Worm (Caenorhabditis elegans) whole organism, L4 larva: ENCODE measurements around the gene F53A9.6.

Experiments
- T26A8.4 ChIP-seq: fragments of 200-800 bp; sonication (Bioruptor generic); IDR thresholded peaks from 2 replicates; pipeline ENCODE4 v1.3.6; 2022; ENCODE audit warnings: missing genetic modification characterization, missing compliant biosample characterization
- Y105C5A.15 ChIP-seq: fragments of 200-800 bp; sonication (Bioruptor generic); IDR thresholded peaks from 2 replicates; pipeline ENCODE4 v1.3.6; 2022; ENCODE audit warnings: missing genetic modification characterization, missing compliant biosample characterization
- Y5F2A.4 ChIP-seq: fragments of 200-800 bp; sonication (Bioruptor generic); optimal IDR thresholded peaks from 2 replicates; lab custom pipeline; 2018; ENCODE audit warnings: mild to moderate bottlenecking, missing genetic modification characterization, missing compliant biosample characterization
- Y75B8A.6 ChIP-seq: fragments of 200-800 bp; sonication (Bioruptor generic); IDR thresholded peaks from 2 replicates; pipeline ENCODE4 v1.3.6; 2022; ENCODE audit warnings: missing genetic modification reagents, missing genetic modification characterization, missing compliant biosample characterization
- ZK546.5 ChIP-seq, 2 experiments: sonication (generic microtip); optimal IDR thresholded peaks; 2 replicates each; lab custom pipeline; 2017; ENCODE audit warnings: missing biosample characterization in 2 of 2, missing genetic modification characterization in 2 of 2
- aha-1 ChIP-seq: fragments of 150-350 bp; peaks from one replicate; lab custom pipeline; 2014; ENCODE audit warnings: missing biosample characterization, missing genetic modification characterization
- aly-2 ChIP-seq: sonication (generic microtip); optimal IDR thresholded peaks from 2 replicates; lab custom pipeline; 2018; ENCODE audit warnings: missing biosample characterization, missing genetic modification characterization
- arid-1 ChIP-seq: fragments of 200-800 bp; sonication (Bioruptor generic); conservative IDR thresholded peaks from 2 replicates; pipeline ENCODE4 v1.3.6; 2022; ENCODE audit warnings: missing genetic modification reagents, missing genetic modification characterization, missing compliant biosample characterization
- ceh-82 ChIP-seq: sonication (generic microtip); optimal IDR thresholded peaks from 2 replicates; lab custom pipeline; 2017; ENCODE audit warnings: missing biosample characterization, missing genetic modification characterization
- ces-1 ChIP-seq: fragments of 150-350 bp; sonication (generic microtip); optimal IDR thresholded peaks from 4 replicates; lab custom pipeline; 2014; ENCODE audit warnings: missing biosample characterization, missing genetic modification reagents, missing genetic modification characterization
- daf-16 ChIP-seq, 3 experiments: sonication (generic microtip); optimal IDR thresholded peaks; 2 replicates each; lab custom pipeline; 2016 to 2017; ENCODE audit warnings: missing genetic modification characterization in 3 of 3, missing genetic modification reagents in 3 of 3, mild to moderate bottlenecking in 2 of 3, missing compliant biosample characterization in 2 of 3, missing biosample characterization in 1 of 3, moderate library complexity in 1 of 3
- daf-8 ChIP-seq: fragments of 200-800 bp; sonication (Bioruptor generic); IDR thresholded peaks from 2 replicates; pipeline ENCODE4 v1.3.6; 2022; ENCODE audit warnings: missing genetic modification characterization, missing compliant biosample characterization
- dmd-6 ChIP-seq: fragments of 200-800 bp; sonication (Bioruptor generic); IDR thresholded peaks from 2 replicates; pipeline ENCODE4 v1.3.6; 2022; ENCODE audit warnings: missing genetic modification reagents, missing genetic modification characterization, missing compliant biosample characterization
- dmd-8 ChIP-seq: fragments of 200-800 bp; sonication (Bioruptor generic); IDR thresholded peaks from 2 replicates; pipeline ENCODE4 v1.3.6; 2022; ENCODE audit warnings: missing genetic modification characterization, missing compliant biosample characterization
- dpl-1 ChIP-seq: fragments of 150-350 bp; optimal IDR thresholded peaks from 2 replicates; lab custom pipeline; 2014; ENCODE audit warnings: missing biosample characterization, missing genetic modification reagents, missing genetic modification characterization
- duxl-1 ChIP-seq: sonication (generic microtip); optimal IDR thresholded peaks from 2 replicates; lab custom pipeline; 2016; ENCODE audit warnings: mild to moderate bottlenecking, missing genetic modification characterization, moderate library complexity, missing compliant biosample characterization; ENCODE audit not compliant: poor library complexity
- fkh-10 ChIP-seq: fragments of 150-350 bp; optimal IDR thresholded peaks from 2 replicates; lab custom pipeline; 2014; ENCODE audit warnings: missing biosample characterization, missing genetic modification reagents, missing genetic modification characterization
- fos-1 ChIP-seq: fragments of 150-350 bp; optimal IDR thresholded peaks from 2 replicates; lab custom pipeline; 2014; ENCODE audit warnings: missing biosample characterization, missing genetic modification characterization
- gei-8 ChIP-seq: fragments of 200-800 bp; sonication (Bioruptor generic); optimal IDR thresholded peaks from 2 replicates; lab custom pipeline; 2018; ENCODE audit warnings: mild to moderate bottlenecking, missing genetic modification characterization, missing compliant biosample characterization
- hlh-30 ChIP-seq: sonication (generic microtip); optimal IDR thresholded peaks from 2 replicates; lab custom pipeline; 2017; ENCODE audit warnings: antibody characterized with exemption, mild to moderate bottlenecking, missing genetic modification characterization, missing compliant biosample characterization; ENCODE audit not compliant: insufficient read depth
- jun-1 ChIP-seq: fragments of 150-350 bp; optimal IDR thresholded peaks from 2 replicates; lab custom pipeline; 2014; ENCODE audit warnings: missing biosample characterization, missing genetic modification reagents, missing genetic modification characterization
- lim-7 ChIP-seq: fragments of 200-800 bp; sonication (Bioruptor generic); IDR thresholded peaks from 2 replicates; pipeline ENCODE4 v1.3.6; 2022; ENCODE audit warnings: missing genetic modification characterization, missing compliant biosample characterization
- lin-13 ChIP-seq: fragments of 150-350 bp; optimal IDR thresholded peaks from 2 replicates; lab custom pipeline; 2014; ENCODE audit warnings: missing biosample characterization, missing genetic modification reagents, missing genetic modification characterization
- lin-29 ChIP-seq: fragments of 200-800 bp; sonication (Bioruptor generic); IDR thresholded peaks from 2 replicates; pipeline ENCODE4 v1.3.6; 2022; ENCODE audit warnings: missing genetic modification reagents, missing genetic modification characterization, missing compliant biosample characterization
- lin-38 ChIP-seq: fragments of 200-800 bp; sonication (Bioruptor generic); IDR thresholded peaks from 2 replicates; pipeline ENCODE4 v1.3.6; 2022; ENCODE audit warnings: missing genetic modification reagents, missing genetic modification characterization, missing compliant biosample characterization
- lir-3 ChIP-seq: sonication (generic microtip); optimal IDR thresholded peaks from 2 replicates; lab custom pipeline; 2016; ENCODE audit warnings: mild to moderate bottlenecking, missing genetic modification characterization, missing compliant biosample characterization
- mep-1 ChIP-seq: fragments of 150-350 bp; sonication (generic microtip); optimal IDR thresholded peaks from 3 replicates; lab custom pipeline; 2014; ENCODE audit warnings: missing biosample characterization, missing genetic modification characterization
- nhr-10 ChIP-seq: fragments of 150-350 bp; optimal IDR thresholded peaks from 2 replicates; lab custom pipeline; 2014; ENCODE audit warnings: missing biosample characterization, missing genetic modification characterization
- nhr-102 ChIP-seq: sonication (generic microtip); optimal IDR thresholded peaks from 2 replicates; lab custom pipeline; 2016; ENCODE audit warnings: mild to moderate bottlenecking, missing genetic modification characterization, moderate library complexity, missing compliant biosample characterization
- nhr-237 ChIP-seq: sonication (generic microtip); optimal IDR thresholded peaks from 2 replicates; lab custom pipeline; 2017; ENCODE audit warnings: missing biosample characterization, missing genetic modification characterization
- nhr-6 ChIP-seq: fragments of 150-350 bp; optimal IDR thresholded peaks from 2 replicates; lab custom pipeline; 2014; ENCODE audit warnings: missing biosample characterization, missing genetic modification characterization
- pha-4 ChIP-seq, 2 experiments: fragments of 150-350 bp in 1 of 2; fragments of 200-800 bp in 1 of 2; sonication (Bioruptor generic) in 1 of 2; IDR thresholded peaks in 1 of 2; optimal IDR thresholded peaks in 1 of 2; 2 replicates each; pipeline versions ENCODE4 v1.3.6 to Lab custom; 2014 to 2022; ENCODE audit warnings: missing genetic modification characterization in 2 of 2, missing genetic modification reagents in 2 of 2, missing biosample characterization in 1 of 2, missing compliant biosample characterization in 1 of 2
- rbr-2 ChIP-seq: sonication (generic microtip); optimal IDR thresholded peaks from 2 replicates; lab custom pipeline; 2016; ENCODE audit warnings: missing genotype, missing genetic modification characterization, missing compliant biosample characterization
- sdz-12 ChIP-seq: fragments of 200-800 bp; sonication (Bioruptor generic); optimal IDR thresholded peaks from 2 replicates; lab custom pipeline; 2018; ENCODE audit warnings: mild to moderate bottlenecking, missing genetic modification characterization, missing compliant biosample characterization
- set-16 ChIP-seq: fragments of 200-800 bp; sonication (Bioruptor generic); IDR thresholded peaks from 2 replicates; pipeline ENCODE4 v1.3.6; 2022; ENCODE audit warnings: missing genetic modification reagents, missing genetic modification characterization, missing compliant biosample characterization
- snpc-4 ChIP-seq: fragments of 150-350 bp; optimal IDR thresholded peaks from 2 replicates; lab custom pipeline; 2014; ENCODE audit warnings: missing biosample characterization, missing genetic modification characterization
- tag-97 ChIP-seq: fragments of 200-800 bp; sonication (Bioruptor generic); IDR thresholded peaks from 2 replicates; pipeline ENCODE4 v1.3.6; 2022; ENCODE audit warnings: missing genetic modification characterization, missing compliant biosample characterization
- unc-130 ChIP-seq: sonication (generic microtip); optimal IDR thresholded peaks from 2 replicates; lab custom pipeline; 2016; ENCODE audit warnings: missing genetic modification reagents, missing genetic modification characterization, missing compliant biosample characterization
- unc-39 ChIP-seq: sonication (generic microtip); optimal IDR thresholded peaks from 2 replicates; lab custom pipeline; 2017; ENCODE audit warnings: missing biosample characterization, missing genetic modification characterization
- unc-62 ChIP-seq, 3 experiments: fragments of 150-350 bp in 1 of 3; sonication (generic microtip); optimal IDR thresholded peaks in 2 of 3; peaks in 1 of 3; 1 replicate in 1 of 3; 2 replicates in 2 of 3; lab custom pipeline; 2014 to 2017; ENCODE audit warnings: missing biosample characterization in 3 of 3, missing genetic modification characterization in 3 of 3, missing genetic modification reagents in 3 of 3, missing genotype in 1 of 3
- vab-7 ChIP-seq: fragments of 200-800 bp; sonication (Bioruptor generic); IDR thresholded peaks from 2 replicates; pipeline ENCODE4 v1.3.6; 2022; ENCODE audit warnings: missing genetic modification reagents, missing genetic modification characterization, missing compliant biosample characterization
- zfp-2 ChIP-seq: sonication (generic microtip); optimal IDR thresholded peaks from 2 replicates; lab custom pipeline; 2016; ENCODE audit warnings: mild to moderate bottlenecking, missing genetic modification characterization, missing compliant biosample characterization
- ztf-11 ChIP-seq: fragments of 150-350 bp; optimal IDR thresholded peaks from 2 replicates; lab custom pipeline; 2014; ENCODE audit warnings: missing biosample characterization, missing genetic modification characterization

F53A9.6 gene

ce11 chrX:8723127-8723600, 9.6 kb upstream of the F53A9.6 start, which contains the start of gene tnt-2:
TSS of gene tnt-2 (minus strand) at chrX:8723550.
- TF ChIP-seq daf-8 (GFP tag; lab: Robert Waterston, UW) (no peak), aha-1 (tag; lab: Kevin White, UChicago) (peak; percentile 58), set-16 (GFP tag; lab: Robert Waterston, UW) (peak; percentile 90)

DNA sequence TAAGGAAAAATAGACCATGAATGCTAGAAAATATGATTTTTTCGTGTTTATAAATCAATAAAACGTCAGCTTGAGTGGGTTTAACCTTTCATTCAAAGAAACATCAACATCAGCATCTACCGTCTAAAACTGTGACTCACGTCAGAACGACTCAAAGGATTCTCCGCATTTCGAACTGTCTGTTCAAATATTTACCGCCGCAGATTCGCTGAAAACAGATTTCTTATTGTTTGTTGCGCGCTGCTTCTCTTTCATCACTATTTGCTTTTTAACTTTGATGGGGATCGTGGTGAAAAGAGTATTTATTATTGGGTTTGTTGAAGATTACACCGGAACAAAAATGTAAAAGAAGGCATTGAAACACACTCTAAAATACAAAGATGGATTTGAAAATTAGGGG, 7.7 kb upstream of the F53A9.6 start:
- TF ChIP-seq snpc-4 (tag; lab: Kevin White, UChicago) (no peak), pha-4 (GFP tag; IDR thresholded peaks at IDR 0.05; lab: Robert Waterston, UW) (no peak), pha-4 (tag; optimal IDR thresholded peaks at IDR 0.05; lab: Kevin White, UChicago) (peak; percentile 48), fos-1 (tag; lab: Kevin White, UChicago) (no peak), unc-62 (GFP tag; optimal IDR thresholded peaks at IDR 0.05 in 1 of 2; lab: Kevin White, UChicago) (peak in 1 of 2 experiments; percentile 22), unc-62 (tag; optimal IDR thresholded peaks at IDR 0.05; lab: Kevin White, UChicago) (no peak)

DNA sequence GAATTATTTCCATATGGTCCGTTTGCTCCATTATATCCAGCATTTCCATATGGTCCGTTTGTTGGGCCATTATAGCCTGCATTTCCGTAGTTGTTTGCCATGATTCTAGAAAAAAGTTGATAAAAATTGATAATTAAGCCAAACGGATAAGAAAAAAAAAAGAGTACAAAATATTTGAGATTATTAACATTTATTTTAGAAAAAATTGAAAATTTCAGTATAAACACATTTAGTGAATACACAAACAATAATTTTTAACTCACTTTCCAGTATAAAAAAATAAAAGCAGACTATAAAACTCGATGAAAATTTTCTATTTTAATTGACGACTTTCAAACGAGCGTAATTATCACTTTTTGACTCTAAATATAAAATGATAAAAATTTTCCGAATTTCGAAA, 7.1 kb upstream of the F53A9.6 start, which contains the start of gene F53A9.9:
F53A9.9 (minus strand) TSS at position 101 of the 400 bp plus-strand sequence.
- TF ChIP-seq lim-7 = no peak
- TF ChIP-seq lin-38 (GFP tag; lab: Robert Waterston, UW) = no peak
- TF ChIP-seq jun-1 (tag; lab: Kevin White, UChicago) = no peak
- no peak for TF ChIP-seq set-16 (GFP tag; lab: Robert Waterston, UW)
- TF ChIP-seq mep-1 (tag; lab: Kevin White, UChicago) = no peak
- no peak for TF ChIP-seq fos-1 (tag; lab: Kevin White, UChicago)
- no peak for TF ChIP-seq vab-7 (GFP tag; lab: Robert Waterston, UW)
- no peak for TF ChIP-seq daf-8 (GFP tag; lab: Robert Waterston, UW)
- TF ChIP-seq tag-97 (GFP tag; lab: Robert Waterston, UW) = no peak
- no peak for TF ChIP-seq aha-1 (tag; lab: Kevin White, UChicago)
- no peak for TF ChIP-seq gei-8 (GFP tag; lab: Kevin White, UChicago)
- TF ChIP-seq Y5F2A.4 = no peak
- TF ChIP-seq nhr-102 (tag; lab: Kevin White, UChicago) = no peak

DNA sequence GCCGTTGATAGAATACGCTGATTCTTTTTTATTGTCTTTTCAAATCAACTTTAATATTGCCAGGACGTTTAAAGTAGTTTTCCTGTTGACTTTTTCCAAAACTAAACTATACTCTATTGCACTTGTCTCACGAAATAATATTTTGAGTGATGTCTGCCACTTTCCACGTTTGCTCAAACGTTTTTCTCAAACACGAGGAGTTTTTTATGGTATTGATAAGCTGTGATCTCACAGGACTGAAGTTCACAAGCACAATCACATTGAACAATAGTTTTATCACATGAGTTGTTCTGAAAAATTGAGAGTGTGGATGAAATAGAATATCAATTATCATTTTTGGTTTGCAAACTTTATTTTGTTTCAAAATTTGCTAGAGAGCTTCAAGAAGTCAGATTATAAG, 6.3 kb upstream of the F53A9.6 start:
- peak; percentile 45 for TF ChIP-seq hlh-30 (tag; lab: Kevin White, UChicago)
- TF ChIP-seq nhr-10 (tag; lab: Kevin White, UChicago) = no peak
- TF ChIP-seq fkh-10 (GFP tag; lab: Kevin White, UChicago) = no peak
- TF ChIP-seq ces-1 (GFP tag; lab: Kevin White, UChicago) = no peak
- no peak for TF ChIP-seq duxl-1 (tag; lab: Kevin White, UChicago)
- no peak for TF ChIP-seq nhr-237 (tag; lab: Kevin White, UChicago)
- TF ChIP-seq unc-39 = no peak
- no peak for TF ChIP-seq T26A8.4
- no peak for TF ChIP-seq Y105C5A.15 (GFP tag; lab: Robert Waterston, UW)
- TF ChIP-seq unc-130 (GFP tag; lab: Kevin White, UChicago) = no peak
- no peak for TF ChIP-seq ztf-11 (tag; lab: Kevin White, UChicago)
- TF ChIP-seq aly-2 (tag; lab: Kevin White, UChicago) = no peak
- peak; percentile 83 for TF ChIP-seq dmd-6 (GFP tag; lab: Robert Waterston, UW)
- no peak for TF ChIP-seq nhr-102 (tag; lab: Kevin White, UChicago)
- TF ChIP-seq daf-16 (GFP tag; optimal IDR thresholded peaks at IDR 0.05; lab: Kevin White, UChicago) = no peak
- peak; percentile 88 for TF ChIP-seq daf-16 (tag; optimal IDR thresholded peaks at IDR 0.05; lab: Kevin White, UChicago)
- peak in 1 of 2 experiments; percentile 35 for TF ChIP-seq unc-62 (GFP tag; optimal IDR thresholded peaks at IDR 0.05 in 1 of 2; lab: Kevin White, UChicago)
- TF ChIP-seq unc-62 (tag; optimal IDR thresholded peaks at IDR 0.05; lab: Kevin White, UChicago) = no peak
- TF ChIP-seq ZK546.5 (tag; optimal IDR thresholded peaks at IDR 0.05; lab: Kevin White, UChicago) = no peak
- TF ChIP-seq gei-8 (GFP tag; lab: Kevin White, UChicago) = no peak
- TF ChIP-seq snpc-4 (tag; lab: Kevin White, UChicago) = no peak
- no peak for TF ChIP-seq arid-1
- no peak for TF ChIP-seq nhr-6 (tag; lab: Kevin White, UChicago)
- no peak for TF ChIP-seq jun-1 (tag; lab: Kevin White, UChicago)
- no peak for TF ChIP-seq lin-29 (GFP tag; lab: Robert Waterston, UW)
- TF ChIP-seq dpl-1 (GFP tag; lab: Kevin White, UChicago) = no peak
- no peak for TF ChIP-seq zfp-2 (tag; lab: Kevin White, UChicago)
- no peak for TF ChIP-seq sdz-12 (GFP tag; lab: Kevin White, UChicago)
- TF ChIP-seq set-16 (GFP tag; lab: Robert Waterston, UW) = no peak
- TF ChIP-seq lir-3 (tag; lab: Kevin White, UChicago) = no peak
- no peak for TF ChIP-seq rbr-2
- TF ChIP-seq ceh-82 (tag; lab: Kevin White, UChicago) = no peak
- TF ChIP-seq lin-13 = no peak
- no peak for TF ChIP-seq dmd-8 (GFP tag; lab: Robert Waterston, UW)
- no peak for TF ChIP-seq Y75B8A.6
